Worm (Caenorhabditis elegans) whole organism, L1 larva: ENCODE results near the gene ZK1098.2.
A peak's percentile ranks its signal among the peaks of the same experiment; 100 is the strongest.

Source experiments
- C04F5.9 ChIP-seq: sonication (generic microtip); optimal IDR thresholded peaks from 2 replicates; lab custom pipeline; 2016; ENCODE audit warnings: missing genetic modification characterization, missing compliant biosample characterization
- C34B4.2 ChIP-seq: sonication (generic microtip); optimal IDR thresholded peaks from 2 replicates; lab custom pipeline; 2017; ENCODE audit warnings: mild to moderate bottlenecking, missing genetic modification characterization, missing compliant biosample characterization
- Y116A8C.19 ChIP-seq: sonication (generic microtip); optimal IDR thresholded peaks from 2 replicates; lab custom pipeline; 2016; ENCODE audit warnings: missing compliant biosample characterization, missing genetic modification characterization, borderline replicate concordance
- alr-1 ChIP-seq: fragments of 200-800 bp; sonication (Bioruptor generic); optimal IDR thresholded peaks from 2 replicates; lab custom pipeline; 2018; ENCODE audit warnings: borderline replicate concordance, mild to moderate bottlenecking, missing genetic modification characterization, missing compliant biosample characterization
- blmp-1 ChIP-seq: fragments of 150-350 bp; optimal IDR thresholded peaks from 2 replicates; lab custom pipeline; 2014; ENCODE audit warnings: missing biosample characterization, missing genetic modification characterization
- ceh-63 ChIP-seq: fragments of 200-800 bp; sonication (Bioruptor generic); optimal IDR thresholded peaks from 2 replicates; lab custom pipeline; 2018; ENCODE audit warnings: mild to moderate bottlenecking, missing genetic modification characterization, missing compliant biosample characterization
- ceh-8 ChIP-seq: fragments of 200-800 bp; sonication (Bioruptor generic); optimal IDR thresholded peaks from 2 replicates; lab custom pipeline; 2018; ENCODE audit warnings: mild to moderate bottlenecking, missing genetic modification characterization, moderate library complexity, missing compliant biosample characterization
- ceh-82 ChIP-seq, 3 experiments: fragments of 150-350 bp in 1 of 3; sonication (generic microtip) in 2 of 3; optimal IDR thresholded peaks; 2 replicates each; lab custom pipeline; 2014 to 2017; ENCODE audit warnings: missing biosample characterization in 3 of 3, missing genetic modification characterization in 3 of 3
- ceh-90 ChIP-seq: sonication (generic microtip); optimal IDR thresholded peaks from 2 replicates; lab custom pipeline; 2016; ENCODE audit warnings: missing genetic modification characterization, missing compliant biosample characterization
- ces-1 ChIP-seq: fragments of 150-350 bp; optimal IDR thresholded peaks from 2 replicates; lab custom pipeline; 2014; ENCODE audit warnings: missing biosample characterization, missing genetic modification reagents, missing genetic modification characterization
- egl-13 ChIP-seq: sonication (generic microtip); optimal IDR thresholded peaks from 2 replicates; lab custom pipeline; 2016; ENCODE audit warnings: missing genotype, missing genetic modification reagents, missing genetic modification characterization, missing compliant biosample characterization
- elt-3 ChIP-seq, 6 experiments: fragments of 150-350 bp in 1 of 6; sonication (generic microtip); optimal IDR thresholded peaks; 2 replicates each; lab custom pipeline; 2017 to 2018; ENCODE audit warnings: missing biosample characterization in 6 of 6, missing genetic modification characterization in 6 of 6, inconsistent platforms in 1 of 6
- fkh-10 ChIP-seq: sonication (generic microtip); optimal IDR thresholded peaks from 2 replicates; lab custom pipeline; 2017; ENCODE audit warnings: missing biosample characterization, missing genetic modification reagents, missing genetic modification characterization
- fos-1 ChIP-seq: fragments of 150-350 bp; optimal IDR thresholded peaks from 2 replicates; lab custom pipeline; 2014; ENCODE audit warnings: missing biosample characterization, missing genetic modification characterization
- hlh-17 ChIP-seq: fragments of 200-800 bp; sonication (Bioruptor generic); optimal IDR thresholded peaks from 2 replicates; lab custom pipeline; 2018; ENCODE audit warnings: missing genetic modification characterization, mild to moderate bottlenecking, missing compliant biosample characterization, moderate library complexity, borderline replicate concordance
- hpl-2 ChIP-seq: fragments of 150-350 bp; optimal IDR thresholded peaks from 2 replicates; lab custom pipeline; 2014; ENCODE audit warnings: missing biosample characterization, missing genetic modification reagents, missing genetic modification characterization
- irx-1 ChIP-seq: sonication (generic microtip); optimal IDR thresholded peaks from 2 replicates; lab custom pipeline; 2016; ENCODE audit warnings: missing genetic modification characterization, missing compliant biosample characterization
- lin-14 ChIP-seq: fragments of 200-800 bp; sonication (Bioruptor generic); optimal IDR thresholded peaks from 2 replicates; lab custom pipeline; 2018; ENCODE audit warnings: mild to moderate bottlenecking, missing genetic modification characterization, moderate library complexity, missing compliant biosample characterization
- lin-35 ChIP-seq, 2 experiments: fragments of 150-350 bp; optimal IDR thresholded peaks; 2 replicates each; lab custom pipeline; 2014; ENCODE audit warnings: missing biosample characterization in 2 of 2, missing genetic modification characterization in 2 of 2, missing genetic modification reagents in 2 of 2
- lin-39 ChIP-seq: fragments of 150-350 bp; optimal IDR thresholded peaks from 2 replicates; lab custom pipeline; 2014; ENCODE audit warnings: missing biosample characterization, missing genetic modification reagents, missing genetic modification characterization
- lsy-2 ChIP-seq, 2 experiments: fragments of 150-350 bp; optimal IDR thresholded peaks; 2 replicates each; lab custom pipeline; 2014; ENCODE audit warnings: missing biosample characterization in 2 of 2, missing genetic modification characterization in 2 of 2
- mef-2 ChIP-seq: fragments of 150-350 bp; optimal IDR thresholded peaks from 2 replicates; lab custom pipeline; 2014; ENCODE audit warnings: missing biosample characterization, missing genetic modification characterization
- nhr-11 ChIP-seq: fragments of 150-350 bp; optimal IDR thresholded peaks from 2 replicates; lab custom pipeline; 2014; ENCODE audit warnings: missing biosample characterization, missing genetic modification characterization
- nhr-12 ChIP-seq: sonication (generic microtip); optimal IDR thresholded peaks from 2 replicates; lab custom pipeline; 2017; ENCODE audit warnings: missing biosample characterization, missing genetic modification characterization
- pqm-1 ChIP-seq: sonication (generic microtip); optimal IDR thresholded peaks from 3 replicates; lab custom pipeline; 2017; ENCODE audit warnings: missing biosample characterization, missing genetic modification characterization
- rnt-1 ChIP-seq: sonication (generic microtip); optimal IDR thresholded peaks from 2 replicates; lab custom pipeline; 2016; ENCODE audit warnings: mild to moderate bottlenecking, missing genetic modification characterization, moderate library complexity, missing compliant biosample characterization
- skn-1 ChIP-seq: fragments of 150-350 bp; optimal IDR thresholded peaks from 2 replicates; lab custom pipeline; 2014; ENCODE audit warnings: missing biosample characterization, missing genetic modification characterization
- snu-23 ChIP-seq: sonication (generic microtip); optimal IDR thresholded peaks from 2 replicates; lab custom pipeline; 2016; ENCODE audit warnings: missing genetic modification characterization, missing compliant biosample characterization
- swsn-7 ChIP-seq: sonication (generic microtip); optimal IDR thresholded peaks from 2 replicates; lab custom pipeline; 2016; ENCODE audit warnings: missing genetic modification characterization, missing compliant biosample characterization
- tlp-1 ChIP-seq: fragments of 150-350 bp; optimal IDR thresholded peaks from 2 replicates; lab custom pipeline; 2014; ENCODE audit warnings: missing biosample characterization, missing genetic modification characterization
- unc-30 ChIP-seq: sonication (generic microtip); optimal IDR thresholded peaks from 2 replicates; lab custom pipeline; 2017; ENCODE audit warnings: missing biosample characterization, missing genetic modification characterization
- unc-62 ChIP-seq: fragments of 150-350 bp; optimal IDR thresholded peaks from 2 replicates; lab custom pipeline; 2014; ENCODE audit warnings: missing biosample characterization, missing genetic modification reagents, missing genetic modification characterization
- unc-86 ChIP-seq: sonication (generic microtip); optimal IDR thresholded peaks from 2 replicates; lab custom pipeline; 2016; ENCODE audit warnings: missing genetic modification characterization, missing compliant biosample characterization
- vab-15 ChIP-seq: sonication (generic microtip); optimal IDR thresholded peaks from 2 replicates; lab custom pipeline; 2017; ENCODE audit warnings: missing genotype, mild to moderate bottlenecking, missing genetic modification characterization, missing compliant biosample characterization
- xbp-1 ChIP-seq: sonication (generic microtip); optimal IDR thresholded peaks from 2 replicates; lab custom pipeline; 2016; ENCODE audit warnings: missing genetic modification characterization, missing compliant biosample characterization
- zip-4 ChIP-seq: fragments of 200-800 bp; sonication (Bioruptor generic); optimal IDR thresholded peaks from 2 replicates; lab custom pipeline; 2018; ENCODE audit warnings: mild to moderate bottlenecking, missing genetic modification characterization, moderate library complexity, missing compliant biosample characterization
- ztf-4 ChIP-seq: fragments of 150-350 bp; optimal IDR thresholded peaks from 2 replicates; lab custom pipeline; 2014; ENCODE audit warnings: missing biosample characterization, missing genetic modification characterization

The ZK1098.2 gene

DNA sequence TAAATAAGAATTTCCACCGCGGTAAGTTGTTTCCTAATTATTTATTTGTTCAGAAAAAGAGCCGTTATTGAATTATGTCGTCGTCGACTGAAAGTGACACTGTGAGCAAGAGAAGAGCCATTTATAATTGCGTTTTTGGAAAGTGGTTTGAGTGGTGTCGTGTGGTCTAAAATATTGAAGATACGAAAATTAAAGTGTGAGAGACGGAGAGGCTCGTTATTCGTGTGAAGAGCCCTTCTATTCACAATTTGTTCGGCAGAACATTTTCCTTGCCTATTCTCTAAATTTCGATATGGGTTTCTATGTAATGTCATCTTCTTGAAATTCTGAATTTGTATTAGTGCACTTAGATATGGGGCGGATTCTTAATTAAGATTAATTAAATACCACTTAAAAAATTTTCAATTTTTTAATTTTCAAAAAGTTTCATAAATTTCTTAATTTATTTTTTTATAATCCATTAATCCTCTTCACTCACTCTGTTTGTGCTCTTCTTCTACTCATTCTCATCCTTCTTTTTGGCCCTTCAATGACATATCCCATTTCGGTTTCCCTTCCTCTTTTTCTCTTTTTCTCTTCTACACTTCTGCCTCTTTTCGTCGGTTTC is 19.1 kb upstream of the ZK1098.2 start (continued):
- TF ChIP-seq C34B4.2 (no peak), skn-1 (tag; lab: Kevin White, UChicago) (no peak), unc-86 (tag; lab: Kevin White, UChicago) (no peak), lin-14 (GFP tag; lab: Kevin White, UChicago) (peak; percentile 25), lin-35 (GFP tag; optimal IDR thresholded peaks at IDR 0.05; lab: Kevin White, UChicago) (peak in 1 of 2 experiments; percentile 27), unc-30 (tag; lab: Kevin White, UChicago) (no peak), rnt-1 (tag; lab: Kevin White, UChicago) (peak; percentile 7), mef-2 (no peak), alr-1 (tag; lab: Kevin White, UChicago) (no peak), unc-62 (GFP tag; lab: Kevin White, UChicago) (no peak), pqm-1 (tag; lab: Kevin White, UChicago) (no peak)

DNA sequence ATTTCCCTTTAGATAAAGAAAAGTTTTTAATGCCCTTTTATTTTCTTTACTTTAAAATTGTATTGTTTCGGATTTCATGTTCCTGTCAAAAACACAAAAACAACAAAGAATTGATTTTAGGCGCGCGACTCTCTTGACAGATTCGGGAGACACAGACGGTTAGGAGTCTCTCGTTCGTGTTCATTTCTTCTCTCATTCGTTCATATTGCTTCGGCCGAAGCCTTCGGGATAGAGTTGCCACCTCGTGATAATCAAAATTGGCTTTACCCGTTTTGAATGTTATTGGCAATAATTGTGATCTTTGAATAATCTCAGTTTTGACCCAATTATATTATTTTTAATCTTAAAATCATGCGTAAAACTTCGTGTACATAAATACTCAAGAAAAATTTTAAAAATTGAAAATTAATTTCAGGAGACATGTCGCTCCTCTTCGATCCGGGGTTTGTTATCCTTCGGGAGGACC is 17.9 kb upstream of the ZK1098.2 start, which contains the start of gene F55H2.5:
F55H2.5 (plus strand) TSS at position 416 of the 466 bp plus-strand sequence.
- no peak for TF ChIP-seq lsy-2 (tag; optimal IDR thresholded peaks at IDR 0.05; lab: Kevin White, UChicago)
- no peak for TF ChIP-seq ztf-4 (tag; lab: Kevin White, UChicago)
- TF ChIP-seq vab-15 (tag; lab: Kevin White, UChicago): no peak
- TF ChIP-seq ceh-8 (GFP tag; lab: Kevin White, UChicago): no peak
- TF ChIP-seq ceh-63 (GFP tag; lab: Kevin White, UChicago): no peak
- TF ChIP-seq irx-1: no peak
- no peak for TF ChIP-seq snu-23
- TF ChIP-seq alr-1 (tag; lab: Kevin White, UChicago): no peak
- TF ChIP-seq rnt-1 (tag; lab: Kevin White, UChicago): no peak
- TF ChIP-seq blmp-1 (tag; lab: Kevin White, UChicago): no peak
- no peak for TF ChIP-seq C34B4.2
- TF ChIP-seq fkh-10 (GFP tag; lab: Kevin White, UChicago): no peak
- TF ChIP-seq lin-39 (tag; lab: Kevin White, UChicago): no peak
- TF ChIP-seq C04F5.9: no peak
- TF ChIP-seq tlp-1 (tag; lab: Kevin White, UChicago): no peak

DNA sequence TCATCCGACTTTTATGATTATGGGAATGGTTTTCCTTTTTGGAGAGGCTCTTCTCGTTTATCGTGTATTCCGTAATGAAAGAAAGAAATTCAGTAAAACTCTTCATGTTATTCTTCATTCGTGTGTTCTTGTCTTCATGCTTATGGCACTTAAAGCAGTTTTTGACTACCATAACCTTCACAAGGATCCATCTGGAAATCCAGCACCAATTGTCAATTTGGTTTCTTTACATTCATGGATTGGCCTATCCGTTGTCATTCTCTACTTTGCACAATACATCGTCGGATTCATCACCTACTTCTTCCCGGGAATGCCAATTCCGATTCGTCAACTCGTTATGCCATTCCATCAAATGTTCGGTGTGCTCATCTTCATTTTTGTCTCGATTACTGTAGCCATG is 17.3 kb upstream of the ZK1098.2 start:
- TF ChIP-seq ces-1 (GFP tag; lab: Kevin White, UChicago) (no peak), hpl-2 (no peak), swsn-7 (tag; lab: Kevin White, UChicago) (no peak), ceh-90 (tag; lab: Kevin White, UChicago) (no peak), nhr-11 (no peak), ceh-82 (tag; optimal IDR thresholded peaks at IDR 0.05; lab: Kevin White, UChicago) (no peak), fos-1 (no peak), nhr-12 (tag; lab: Kevin White, UChicago) (no peak), alr-1 (tag; lab: Kevin White, UChicago) (no peak), Y116A8C.19 (tag; lab: Kevin White, UChicago) (no peak), fkh-10 (GFP tag; lab: Kevin White, UChicago) (no peak), elt-3 (tag; optimal IDR thresholded peaks at IDR 0.05; lab: Kevin White, UChicago) (no peak), egl-13 (tag; lab: Kevin White, UChicago) (no peak), ztf-4 (tag; lab: Kevin White, UChicago) (no peak), xbp-1 (no peak), zip-4 (GFP tag; lab: Kevin White, UChicago) (no peak), hlh-17 (GFP tag; lab: Kevin White, UChicago) (no peak), ceh-63 (GFP tag; lab: Kevin White, UChicago) (no peak)
